Fruit fly (Drosophila melanogaster) whole organism, embryonic: Measurements from ENCODE around the gene Pex16.

ENCODE experiments used
- ATbp ChIP-seq: fragments of 200-800 bp; sonication (Bioruptor generic); optimal IDR thresholded peaks from 2 replicates; lab custom pipeline; 2017; ENCODE audit warnings: missing biosample characterization, mild to moderate bottlenecking, missing genetic modification characterization, missing genetic modification reagents
- Atf6 ChIP-seq: fragments of 200-800 bp; sonication (Bioruptor generic); IDR thresholded peaks from 2 replicates; pipeline ENCODE4 v1.3.6; 2022; ENCODE audit warnings: missing biosample characterization, missing genetic modification characterization
- CG10565 ChIP-seq: fragments of 200-800 bp; sonication (Bioruptor generic); optimal IDR thresholded peaks from 3 replicates; lab custom pipeline; 2016; ENCODE audit warnings: missing biosample characterization, mild to moderate bottlenecking, missing genetic modification characterization
- CG11085 ChIP-seq: fragments of 200-800 bp; sonication (Bioruptor generic); IDR thresholded peaks from 2 replicates; pipeline ENCODE4 v1.3.6; 2022; ENCODE audit warnings: missing biosample characterization, missing genetic modification characterization
- CG12219 ChIP-seq: fragments of 200-800 bp; sonication (Bioruptor generic); optimal IDR thresholded peaks from 3 replicates; lab custom pipeline; 2018; ENCODE audit warnings: missing biosample characterization, mild to moderate bottlenecking, missing genetic modification characterization
- CG13775 ChIP-seq: fragments of 200-800 bp; sonication (Bioruptor generic); optimal IDR thresholded peaks from 3 replicates; lab custom pipeline; 2017; ENCODE audit warnings: missing biosample characterization, mild to moderate bottlenecking, missing genetic modification characterization
- CG14667 ChIP-seq: fragments of 200-800 bp; sonication (Bioruptor generic); IDR thresholded peaks from 2 replicates; pipeline ENCODE4 v1.3.6; 2022; ENCODE audit warnings: missing biosample characterization, missing genetic modification characterization
- CG14965 ChIP-seq: fragments of 200-800 bp; sonication (Bioruptor generic); optimal IDR thresholded peaks from 2 replicates; lab custom pipeline; 2016; ENCODE audit warnings: missing biosample characterization, missing genetic modification characterization, borderline replicate concordance
- CG15696 ChIP-seq: fragments of 200-800 bp; sonication (Bioruptor generic); optimal IDR thresholded peaks from 2 replicates; lab custom pipeline; 2019; ENCODE audit warnings: missing biosample characterization, mild to moderate bottlenecking, missing genetic modification characterization, moderate library complexity
- CG17612 ChIP-seq: fragments of 200-800 bp; sonication (Bioruptor generic); IDR thresholded peaks from 2 replicates; pipeline ENCODE4 v1.3.6; 2022; ENCODE audit warnings: missing biosample characterization, missing genetic modification characterization
- CG2202 ChIP-seq: fragments of 200-800 bp; sonication (Bioruptor generic); optimal IDR thresholded peaks from 2 replicates; lab custom pipeline; 2018; ENCODE audit warnings: missing biosample characterization, mild to moderate bottlenecking, missing genetic modification characterization
- CG2875 ChIP-seq: fragments of 200-800 bp; sonication (Bioruptor generic); optimal IDR thresholded peaks from 2 replicates; lab custom pipeline; 2017; ENCODE audit warnings: missing biosample characterization, mild to moderate bottlenecking, missing genetic modification characterization, missing genetic modification reagents
- CG43689 ChIP-seq: fragments of 200-800 bp; sonication (Bioruptor generic); IDR thresholded peaks from 2 replicates; pipeline ENCODE4 v1.3.6; 2022; ENCODE audit warnings: missing biosample characterization, missing genetic modification characterization
- CG4707 ChIP-seq: fragments of 200-800 bp; sonication (Bioruptor generic); optimal IDR thresholded peaks from 2 replicates; lab custom pipeline; 2018; ENCODE audit warnings: missing biosample characterization, mild to moderate bottlenecking, missing genetic modification characterization, moderate library complexity
- CG5180 ChIP-seq: fragments of 200-800 bp; sonication (Bioruptor generic); optimal IDR thresholded peaks from 3 replicates; lab custom pipeline; 2017; ENCODE audit warnings: missing biosample characterization, missing genetic modification characterization, mild to moderate bottlenecking, moderate library complexity, missing genetic modification reagents
- CG5953 ChIP-seq: fragments of 200-800 bp; sonication (Bioruptor generic); IDR thresholded peaks from 2 replicates; pipeline ENCODE4 v1.3.6; 2022; ENCODE audit warnings: missing biosample characterization, missing genetic modification characterization
- CG6175 ChIP-seq: fragments of 200-800 bp; sonication (Bioruptor generic); IDR thresholded peaks from 3 replicates; pipeline ENCODE4 v1.3.6; 2022; ENCODE audit warnings: missing biosample characterization, missing genetic modification characterization
- CG6765 ChIP-seq: fragments of 200-800 bp; sonication (Bioruptor generic); optimal IDR thresholded peaks from 3 replicates; lab custom pipeline; 2017; ENCODE audit warnings: missing biosample characterization, mild to moderate bottlenecking, missing genetic modification characterization
- CG7987 ChIP-seq: fragments of 200-800 bp; sonication (Bioruptor generic); optimal IDR thresholded peaks from 2 replicates; lab custom pipeline; 2018; ENCODE audit warnings: missing biosample characterization, mild to moderate bottlenecking, missing genetic modification characterization, moderate library complexity
- CG8281 ChIP-seq: fragments of 200-800 bp; sonication (Bioruptor generic); optimal IDR thresholded peaks from 2 replicates; lab custom pipeline; 2018; ENCODE audit warnings: missing biosample characterization, mild to moderate bottlenecking, missing genetic modification characterization, moderate library complexity
- CG8478 ChIP-seq: fragments of >200 bp; optimal IDR thresholded peaks from 2 replicates; lab custom pipeline; 2018
- Dbx ChIP-seq: fragments of 200-800 bp; sonication (Bioruptor generic); IDR thresholded peaks from 3 replicates; pipeline ENCODE4 v1.3.6; 2022; ENCODE audit warnings: missing biosample characterization, missing genetic modification characterization
- Ets65A ChIP-seq: fragments of 200-800 bp; sonication (Bioruptor generic); peaks from one replicate; lab custom pipeline; 2016; ENCODE audit warnings: missing biosample characterization, missing genetic modification characterization
- Fer2 ChIP-seq: fragments of 200-800 bp; sonication (Bioruptor generic); optimal IDR thresholded peaks from 2 replicates; lab custom pipeline; 2018; ENCODE audit warnings: missing biosample characterization, mild to moderate bottlenecking, missing genetic modification characterization, moderate library complexity
- GATAe ChIP-seq: fragments of 200-800 bp; sonication (Bioruptor generic); conservative IDR thresholded peaks from 2 replicates; pipeline ENCODE4 v1.3.6; 2022; ENCODE audit warnings: missing biosample characterization, missing genetic modification characterization
- Scr ChIP-seq: fragments of 200-800 bp; sonication (Bioruptor generic); IDR thresholded peaks from 2 replicates; pipeline ENCODE4 v1.3.6; 2022; ENCODE audit warnings: missing biosample characterization, missing genetic modification characterization; ENCODE audit not compliant: partially characterized antibody
- Ssrp ChIP-seq: fragments of 200-800 bp; sonication (Bioruptor generic); optimal IDR thresholded peaks from 2 replicates; lab custom pipeline; 2018; ENCODE audit warnings: missing biosample characterization, mild to moderate bottlenecking, missing genetic modification characterization, moderate library complexity
- Tbp ChIP-seq: fragments of >200 bp; optimal IDR thresholded peaks from 2 replicates; lab custom pipeline; 2018; ENCODE audit warnings: missing biosample characterization, missing genetic modification characterization
- Usf ChIP-seq: fragments of 200-800 bp; sonication (Bioruptor generic); optimal IDR thresholded peaks from 2 replicates; lab custom pipeline; 2017; ENCODE audit warnings: missing genotype, missing biosample characterization, missing genetic modification characterization
- aop ChIP-seq: fragments of 200-800 bp; sonication (Bioruptor generic); IDR thresholded peaks from 2 replicates; pipeline ENCODE4 v1.3.6; 2022; ENCODE audit warnings: missing biosample characterization, missing genetic modification characterization
- az2 ChIP-seq: fragments of 200-800 bp; sonication (Bioruptor generic); optimal IDR thresholded peaks from 3 replicates; lab custom pipeline; 2016; ENCODE audit warnings: missing biosample characterization, missing genetic modification characterization
- cad ChIP-seq: fragments of >200 bp; optimal IDR thresholded peaks from 2 replicates; lab custom pipeline; 2017; ENCODE audit warnings: missing biosample characterization, missing genetic modification characterization
- danr ChIP-seq: fragments of 200-800 bp; sonication (Bioruptor generic); IDR thresholded peaks from 2 replicates; pipeline ENCODE4 v1.3.6; 2022; ENCODE audit warnings: missing biosample characterization, missing genetic modification characterization
- disco-r ChIP-seq: fragments of 200-800 bp; sonication (Bioruptor generic); optimal IDR thresholded peaks from 2 replicates; lab custom pipeline; 2016; ENCODE audit warnings: missing biosample characterization, missing genetic modification characterization
- fd96Cb ChIP-seq: fragments of 200-800 bp; sonication (Bioruptor generic); optimal IDR thresholded peaks from 2 replicates; lab custom pipeline; 2018; ENCODE audit warnings: missing biosample characterization, mild to moderate bottlenecking, missing genetic modification characterization, moderate library complexity
- fru ChIP-seq: fragments of >200 bp; optimal IDR thresholded peaks from 2 replicates; lab custom pipeline; 2017
- fu2 ChIP-seq: fragments of 200-800 bp; sonication (Bioruptor generic); optimal IDR thresholded peaks from 2 replicates; lab custom pipeline; 2016; ENCODE audit warnings: missing biosample characterization, missing genetic modification characterization
- grn ChIP-seq: fragments of 200-800 bp; sonication (Bioruptor generic); optimal IDR thresholded peaks from 3 replicates; lab custom pipeline; 2017; ENCODE audit warnings: missing biosample characterization, missing genetic modification characterization
- h ChIP-seq: fragments of >200 bp; optimal IDR thresholded peaks from 2 replicates; lab custom pipeline; 2017
- kah ChIP-seq: fragments of 200-800 bp; sonication (Bioruptor generic); optimal IDR thresholded peaks from 2 replicates; lab custom pipeline; 2018; ENCODE audit warnings: missing biosample characterization, mild to moderate bottlenecking, missing genetic modification characterization
- mam ChIP-seq: fragments of 200-800 bp; sonication (Bioruptor generic); optimal IDR thresholded peaks from 3 replicates; lab custom pipeline; 2016; ENCODE audit warnings: missing biosample characterization, missing genetic modification characterization
- nerfin-1 ChIP-seq: fragments of 200-800 bp; sonication (Bioruptor generic); optimal IDR thresholded peaks from 3 replicates; lab custom pipeline; 2019; ENCODE audit warnings: missing biosample characterization, mild to moderate bottlenecking, missing genetic modification characterization, moderate library complexity
- onecut ChIP-seq: fragments of 200-800 bp; sonication (Bioruptor generic); IDR thresholded peaks from 2 replicates; pipeline ENCODE4 v1.3.6; 2022; ENCODE audit warnings: missing biosample characterization, missing genetic modification characterization
- otp ChIP-seq: fragments of 200-800 bp; sonication (Bioruptor generic); IDR thresholded peaks from 3 replicates; pipeline ENCODE4, ENCODE4 v1.3.6; 2022; ENCODE audit warnings: missing biosample characterization, missing genetic modification characterization
- p53 ChIP-seq: fragments of 200-800 bp; sonication (Bioruptor generic); optimal IDR thresholded peaks from 2 replicates; lab custom pipeline; 2016; ENCODE audit warnings: missing biosample characterization, missing genetic modification characterization
- repo ChIP-seq: fragments of 200-800 bp; sonication (Bioruptor generic); optimal IDR thresholded peaks from 2 replicates; lab custom pipeline; 2016; ENCODE audit warnings: missing biosample characterization, missing genetic modification characterization
- tio ChIP-seq: fragments of 200-800 bp; sonication (Bioruptor generic); optimal IDR thresholded peaks from 2 replicates; lab custom pipeline; 2017; ENCODE audit warnings: missing biosample characterization, missing genetic modification characterization, inconsistent platforms
- toy ChIP-seq: fragments of 200-800 bp; sonication (Bioruptor generic); IDR thresholded peaks from 2 replicates; pipeline ENCODE4 v1.3.6; 2022; ENCODE audit warnings: missing biosample characterization, missing genetic modification characterization
- vfl ChIP-seq: fragments of 200-800 bp; sonication (Bioruptor generic); optimal IDR thresholded peaks from 2 replicates; lab custom pipeline; 2016; ENCODE audit warnings: missing biosample characterization, missing genetic modification characterization
- vnd ChIP-seq: fragments of 200-800 bp; sonication (Bioruptor generic); IDR thresholded peaks from 3 replicates; pipeline ENCODE4 v1.3.6; 2022; ENCODE audit warnings: missing biosample characterization, missing genetic modification characterization; ENCODE audit not compliant: partially characterized antibody
- wdn ChIP-seq: fragments of 200-800 bp; sonication (Bioruptor generic); IDR thresholded peaks from 2 replicates; pipeline ENCODE4 v1.3.6; 2022; ENCODE audit warnings: missing biosample characterization, missing genetic modification characterization
- yki ChIP-seq: fragments of >200 bp; optimal IDR thresholded peaks from 3 replicates; lab custom pipeline; 2018

The Pex16 gene

DNA sequence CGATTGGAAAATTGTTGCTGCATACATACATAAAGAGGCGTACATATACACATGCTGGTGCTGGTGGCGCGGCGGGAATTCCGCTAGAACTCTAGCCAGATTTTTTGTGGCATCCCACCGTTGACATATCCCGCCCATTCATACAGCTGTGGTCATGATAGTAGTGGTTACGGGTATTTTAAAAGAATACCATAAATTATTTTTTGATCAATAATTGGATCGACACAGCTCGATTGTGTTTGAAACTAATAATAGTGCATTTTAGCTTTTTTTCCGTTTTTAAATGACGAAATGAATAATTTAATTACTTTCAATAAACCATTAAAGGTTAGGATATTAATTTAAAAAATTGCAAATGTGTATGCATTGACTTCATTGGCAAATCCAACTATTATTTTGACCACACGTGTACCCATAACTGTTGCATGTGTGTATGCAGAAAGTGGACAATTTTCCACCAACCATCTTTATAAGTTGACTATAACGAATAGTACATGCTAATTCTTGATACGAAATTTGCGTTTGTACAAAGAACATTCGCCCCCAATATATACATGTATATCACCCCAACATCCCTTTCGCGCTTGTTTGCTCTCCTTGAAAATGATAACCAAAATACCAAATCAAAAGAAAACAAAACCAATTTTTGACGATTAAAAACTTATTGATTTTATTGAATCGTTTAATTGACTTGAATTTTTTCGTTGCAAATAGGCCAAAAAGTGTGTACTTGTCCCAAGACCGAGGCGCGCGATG is 6.0 kb downstream of the Pex16 start (continued):
- peak; percentile 70 for TF ChIP-seq CG4707 (GFP tag; lab: Kevin White, UChicago)
- no peak for TF ChIP-seq Scr (GFP tag; lab: Robert Waterston, UW)
- peak; percentile 33 for TF ChIP-seq CG8281 (tag; lab: Kevin White, UChicago)
- TF ChIP-seq ATbp (GFP tag; lab: Kevin White, UChicago): peak; percentile 81
- TF ChIP-seq CG12219 (GFP tag; lab: Kevin White, UChicago): peak; percentile 86
- TF ChIP-seq kah: peak; percentile 19
- peak; percentile 83; the same call in 2 of the 3 replicates for TF ChIP-seq otp (GFP tag; lab: Robert Waterston, UW)
- no peak for TF ChIP-seq cad (GFP tag; lab: Kevin White, UChicago)
- no peak for TF ChIP-seq yki (lab: Kevin White, UChicago)
- TF ChIP-seq onecut (GFP tag; lab: Robert Waterston, UW): peak; percentile 81
- no peak for TF ChIP-seq CG8478 (lab: Kevin White, UChicago)
- TF ChIP-seq aop (GFP tag; lab: Robert Waterston, UW): no peak
- peak; percentile 83 for TF ChIP-seq az2 (GFP tag; lab: Kevin White, UChicago)
- peak; percentile 43 for TF ChIP-seq CG7987 (GFP tag; lab: Kevin White, UChicago)
- no peak for TF ChIP-seq toy (GFP tag; lab: Robert Waterston, UW)
- TF ChIP-seq CG2875 (GFP tag; lab: Kevin White, UChicago): peak; percentile 73
- TF ChIP-seq mam (GFP tag; lab: Kevin White, UChicago): peak; percentile 64
- TF ChIP-seq h (lab: Kevin White, UChicago): no peak
- TF ChIP-seq nerfin-1 (tag; lab: Kevin White, UChicago): peak; percentile 49
- TF ChIP-seq Ssrp: peak; percentile 73
- TF ChIP-seq CG2202 (tag; lab: Kevin White, UChicago): peak; percentile 48
- peak; percentile 71 for TF ChIP-seq tio
- peak; percentile 12 for TF ChIP-seq CG15696 (tag; lab: Kevin White, UChicago)
- TF ChIP-seq grn (GFP tag; lab: Kevin White, UChicago): no peak
- TF ChIP-seq CG6765 (GFP tag; lab: Kevin White, UChicago): peak; percentile 42
- peak; percentile 73 for TF ChIP-seq fd96Cb (tag; lab: Kevin White, UChicago)
- TF ChIP-seq Atf6 (GFP tag; lab: Robert Waterston, UW): peak; percentile 80
- peak; percentile 83 for TF ChIP-seq CG5953 (GFP tag; lab: Robert Waterston, UW)
- TF ChIP-seq CG11085 (GFP tag; lab: Robert Waterston, UW): peak; percentile 64; the same call in 1 of the 2 replicates
- no peak for TF ChIP-seq CG14667 (GFP tag; lab: Robert Waterston, UW)
- TF ChIP-seq Dbx (GFP tag; lab: Robert Waterston, UW): peak; percentile 73
- TF ChIP-seq wdn (GFP tag; lab: Robert Waterston, UW): peak; percentile 58; the same call in 1 of the 2 replicates
- TF ChIP-seq Fer2: peak; percentile 18
- no peak for TF ChIP-seq vnd (GFP tag; lab: Robert Waterston, UW)
- TF ChIP-seq danr (GFP tag; lab: Robert Waterston, UW): peak; percentile 55
- no peak for TF ChIP-seq CG14965
- TF ChIP-seq CG10565 (GFP tag; lab: Kevin White, UChicago): no peak
- no peak for TF ChIP-seq p53 (GFP tag; lab: Kevin White, UChicago)
- no peak for TF ChIP-seq Tbp
- TF ChIP-seq CG43689 (GFP tag; lab: Robert Waterston, UW): no peak
- TF ChIP-seq Ets65A: peak; percentile 72
- TF ChIP-seq repo (GFP tag; lab: Kevin White, UChicago): peak; percentile 68
- peak; percentile 49 for TF ChIP-seq disco-r
- TF ChIP-seq fru: no peak
- no peak for TF ChIP-seq CG5180 (GFP tag; lab: Kevin White, UChicago)
- no peak; the same call in 2 of the 3 replicates for TF ChIP-seq CG6175 (GFP tag; lab: Robert Waterston, UW)
- peak; percentile 2 for TF ChIP-seq fu2 (GFP tag; lab: Kevin White, UChicago)
- no peak for TF ChIP-seq GATAe
- TF ChIP-seq CG17612 (GFP tag; lab: Robert Waterston, UW): no peak
- peak; percentile 40 for TF ChIP-seq Usf (GFP tag; lab: Kevin White, UChicago)
- peak; percentile 38 for TF ChIP-seq vfl (GFP tag; lab: Kevin White, UChicago)
- TF ChIP-seq CG13775 (GFP tag; lab: Kevin White, UChicago): peak; percentile 75
